Worm (Caenorhabditis elegans) whole organism, early embryonic: ENCODE data around the gene col-135.

Experiments
- B0310.2 ChIP-seq: sonication (generic microtip); optimal IDR thresholded peaks from 2 replicates; lab custom pipeline; 2016; ENCODE audit warnings: mild to moderate bottlenecking, missing genetic modification characterization, missing compliant biosample characterization
- F13C5.2 ChIP-seq: sonication (generic microtip); optimal IDR thresholded peaks from 2 replicates; lab custom pipeline; 2017; ENCODE audit warnings: mild to moderate bottlenecking, missing genetic modification characterization, inconsistent platforms, missing compliant biosample characterization
- aly-1 ChIP-seq: sonication (generic microtip); optimal IDR thresholded peaks from 2 replicates; lab custom pipeline; 2016; ENCODE audit warnings: missing genetic modification characterization, missing compliant biosample characterization
- ama-1 ChIP-seq: fragments of 150-350 bp; optimal IDR thresholded peaks from 2 replicates; lab custom pipeline; 2014
- ceh-13 ChIP-seq: fragments of 200-800 bp; sonication (Bioruptor generic); optimal IDR thresholded peaks from 2 replicates; lab custom pipeline; 2018; ENCODE audit warnings: mild to moderate bottlenecking, missing genetic modification characterization, missing compliant biosample characterization
- ceh-36 ChIP-seq: sonication (generic microtip); optimal IDR thresholded peaks from 2 replicates; lab custom pipeline; 2016; ENCODE audit warnings: missing genetic modification characterization, inconsistent platforms, missing compliant biosample characterization
- ets-7 ChIP-seq: sonication (generic microtip); optimal IDR thresholded peaks from 2 replicates; lab custom pipeline; 2016; ENCODE audit warnings: missing genotype, missing genetic modification characterization, missing compliant biosample characterization
- flt-1 ChIP-seq: fragments of 200-800 bp; sonication (Bioruptor generic); IDR thresholded peaks from 2 replicates; pipeline ENCODE4 v1.3.6; 2022; ENCODE audit warnings: missing genetic modification characterization, missing compliant biosample characterization
- hmbx-1 ChIP-seq: sonication (generic microtip); optimal IDR thresholded peaks from 2 replicates; lab custom pipeline; 2016; ENCODE audit warnings: mild to moderate bottlenecking, missing genetic modification characterization, missing compliant biosample characterization
- hmg-4 ChIP-seq: fragments of 200-800 bp; sonication (Bioruptor generic); optimal IDR thresholded peaks from 2 replicates; lab custom pipeline; 2018; ENCODE audit warnings: mild to moderate bottlenecking, missing genetic modification characterization, missing compliant biosample characterization
- hnd-1 ChIP-seq: sonication (generic microtip); optimal IDR thresholded peaks from 2 replicates; lab custom pipeline; 2016; ENCODE audit warnings: missing genetic modification characterization, missing compliant biosample characterization
- pes-1 ChIP-seq: fragments of 200-800 bp; sonication (Bioruptor generic); IDR thresholded peaks from 2 replicates; pipeline ENCODE4 v1.3.6; 2022; ENCODE audit warnings: missing genetic modification reagents, missing genetic modification characterization, missing compliant biosample characterization
- scrt-1 ChIP-seq: fragments of 200-800 bp; sonication (Bioruptor generic); IDR thresholded peaks from 2 replicates; pipeline ENCODE4 v1.3.6; 2022; ENCODE audit warnings: missing genetic modification characterization, missing compliant biosample characterization
- sea-1 ChIP-seq: fragments of 200-800 bp; sonication (Bioruptor generic); conservative IDR thresholded peaks from 2 replicates; pipeline ENCODE4 v1.3.6; 2022; ENCODE audit warnings: missing genetic modification characterization, missing compliant biosample characterization
- tbx-11 ChIP-seq: fragments of 200-800 bp; sonication (Bioruptor generic); IDR thresholded peaks from 2 replicates; pipeline ENCODE4 v1.3.6; 2022; ENCODE audit warnings: missing genetic modification characterization, missing compliant biosample characterization
- tbx-37 ChIP-seq: fragments of 200-800 bp; sonication (Bioruptor generic); conservative IDR thresholded peaks from 2 replicates; pipeline ENCODE4 v1.3.6; 2022; ENCODE audit warnings: missing genetic modification reagents, missing genetic modification characterization, missing compliant biosample characterization
- tra-4 ChIP-seq: sonication (generic microtip); optimal IDR thresholded peaks from 2 replicates; lab custom pipeline; 2017; ENCODE audit warnings: missing genetic modification characterization, missing compliant biosample characterization

The col-135 gene

DNA sequence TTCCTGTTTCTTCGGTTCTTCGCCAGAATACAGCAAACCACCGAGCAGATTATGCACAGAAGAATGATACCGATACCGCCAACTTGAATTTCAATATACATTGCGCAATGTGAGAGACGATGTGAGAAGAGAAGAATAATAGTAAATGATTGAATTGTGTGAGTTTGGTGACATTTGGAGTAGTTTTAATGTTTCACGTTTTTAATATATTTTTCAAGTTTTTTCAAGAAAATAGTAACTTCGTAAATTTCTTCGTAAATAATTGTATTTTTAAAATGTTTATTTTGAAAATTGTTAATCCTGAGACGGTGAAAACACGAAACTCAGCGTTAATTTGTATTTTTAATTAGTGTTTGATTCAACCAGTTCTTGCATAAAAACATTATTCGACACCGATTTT lies 18.5 kb downstream of the col-135 start, which contains the start of gene M199.134:
Gene M199.134 (minus strand): TSS at position 101 of the 400 bp plus-strand sequence.
- TF ChIP-seq ama-1 (lab: Kevin White, UChicago): no peak
- TF ChIP-seq ets-7 (tag; lab: Kevin White, UChicago): no peak

DNA sequence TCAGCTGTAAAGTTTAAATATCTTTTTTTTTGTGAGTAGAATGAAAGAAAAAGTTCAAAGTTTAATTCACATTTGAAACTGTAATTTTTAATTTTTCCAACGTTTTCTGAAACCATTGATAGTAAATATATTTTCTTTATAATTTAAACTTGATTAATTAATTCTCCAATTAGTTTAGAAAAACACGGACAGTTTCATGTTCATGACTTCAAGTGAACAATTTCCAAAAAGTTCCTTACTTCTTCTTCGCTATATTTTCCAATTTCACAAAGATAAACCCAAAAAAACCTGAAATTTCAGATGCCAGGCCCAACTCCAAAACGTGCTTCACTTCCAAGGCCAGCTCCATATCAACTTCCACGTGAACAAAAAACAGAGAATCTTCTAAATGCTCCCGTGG lies 23.1 kb downstream of the col-135 start, which contains the start of gene M199.2:
Gene M199.2 (plus strand): TSS at position 301 of the 400 bp plus-strand sequence.
- TF ChIP-seq hmg-4 (GFP tag; lab: Kevin White, UChicago) (no peak), hnd-1 (tag; lab: Kevin White, UChicago) (no peak), aly-1 (tag; lab: Kevin White, UChicago) (no peak), ceh-36 (no peak), tra-4 (no peak), hmbx-1 (no peak), sea-1 (GFP tag; lab: Robert Waterston, UW) (no peak), B0310.2 (tag; lab: Kevin White, UChicago) (no peak), ceh-13 (GFP tag; lab: Kevin White, UChicago) (no peak), pes-1 (GFP tag; lab: Robert Waterston, UW) (no peak), ama-1 (lab: Kevin White, UChicago) (no peak), F13C5.2 (tag; lab: Kevin White, UChicago) (no peak), tbx-37 (GFP tag; lab: Robert Waterston, UW) (no peak), tbx-11 (no peak), ets-7 (tag; lab: Kevin White, UChicago) (no peak)

DNA sequence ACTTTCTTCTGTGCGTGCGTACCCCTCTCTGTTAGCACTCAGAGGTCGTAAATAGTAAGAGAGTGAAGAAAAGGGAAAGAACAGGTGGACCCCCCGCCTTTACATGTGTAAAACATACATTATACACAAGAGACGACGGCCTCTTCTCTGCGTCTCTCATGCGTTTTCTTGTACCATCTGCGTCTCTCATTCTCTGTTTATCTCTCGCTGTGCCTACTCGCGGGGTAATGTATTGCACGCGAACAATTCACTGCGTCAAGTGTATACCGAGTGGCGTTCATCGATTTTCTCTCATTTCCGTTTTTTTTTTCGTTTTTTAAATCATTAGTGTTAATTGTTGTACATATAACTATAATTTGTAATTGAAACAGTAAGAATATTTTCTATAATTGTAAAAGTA lies 24.4 kb downstream of the col-135 start:
- no peak for TF ChIP-seq B0310.2 (tag; lab: Kevin White, UChicago)
- TF ChIP-seq ets-7 (tag; lab: Kevin White, UChicago): no peak
- no peak for TF ChIP-seq hnd-1 (tag; lab: Kevin White, UChicago)
- peak; percentile 31 for TF ChIP-seq F13C5.2 (tag; lab: Kevin White, UChicago)

DNA sequence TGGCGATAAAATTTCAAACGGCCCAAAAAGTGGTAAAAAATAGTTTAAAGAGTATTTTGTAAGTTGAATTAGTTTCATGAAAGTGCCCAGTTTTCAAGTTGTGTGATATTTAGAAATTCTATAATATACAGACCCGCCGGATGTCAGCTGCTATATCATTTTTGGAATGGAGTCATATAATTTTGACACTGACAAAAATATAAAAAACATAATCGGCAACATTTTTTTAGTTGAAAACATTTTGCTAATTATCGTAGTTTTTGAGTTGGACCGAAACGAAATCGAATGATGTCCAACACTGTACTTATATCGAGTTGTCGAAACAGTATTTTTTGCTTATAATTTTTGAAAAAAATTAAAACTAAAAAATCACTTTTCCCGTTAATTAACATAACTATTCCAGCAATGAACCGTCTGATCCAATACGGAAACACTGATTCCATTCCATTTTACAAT lies 28.3 kb downstream of the col-135 start, which contains the start of gene srt-44:
Gene srt-44 (plus strand): TSS at position 406 of the 456 bp plus-strand sequence.
- no peak for TF ChIP-seq hmg-4 (GFP tag; lab: Kevin White, UChicago)
- no peak for TF ChIP-seq B0310.2 (tag; lab: Kevin White, UChicago)
- TF ChIP-seq tbx-11: no peak
- no peak for TF ChIP-seq flt-1 (GFP tag; lab: Robert Waterston, UW)
- no peak for TF ChIP-seq ets-7 (tag; lab: Kevin White, UChicago)
- no peak for TF ChIP-seq pes-1 (GFP tag; lab: Robert Waterston, UW)
- TF ChIP-seq sea-1 (GFP tag; lab: Robert Waterston, UW): no peak
- TF ChIP-seq aly-1 (tag; lab: Kevin White, UChicago): no peak
- TF ChIP-seq F13C5.2 (tag; lab: Kevin White, UChicago): no peak
- TF ChIP-seq scrt-1 (GFP tag; lab: Robert Waterston, UW): no peak
- no peak for TF ChIP-seq tra-4
- no peak for TF ChIP-seq ceh-36

DNA sequence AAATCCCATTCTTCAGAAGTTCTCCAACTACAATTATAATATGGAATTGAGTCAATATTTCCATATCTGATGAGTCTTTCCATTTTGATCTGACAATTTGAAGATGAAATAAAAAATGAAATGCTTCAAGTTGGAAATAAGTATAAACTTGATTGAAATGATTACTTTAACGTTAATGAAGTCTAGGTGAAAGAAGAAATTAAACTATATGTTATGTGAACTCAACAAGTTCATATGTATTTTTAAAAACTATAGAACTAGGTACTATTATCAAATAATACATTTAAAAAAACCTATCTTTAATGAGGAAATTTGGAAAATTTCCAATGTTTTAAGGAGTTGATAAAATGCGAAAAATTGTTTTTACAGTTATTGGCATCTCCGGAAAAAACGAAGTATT lies 33.3 kb downstream of the col-135 start, which contains the start of gene srt-49:
Gene srt-49 (minus strand): TSS at position 101 of the 400 bp plus-strand sequence.
- TF ChIP-seq tbx-37 (GFP tag; lab: Robert Waterston, UW): no peak
- no peak for TF ChIP-seq sea-1 (GFP tag; lab: Robert Waterston, UW)
- no peak for TF ChIP-seq ceh-36
- TF ChIP-seq ama-1 (lab: Kevin White, UChicago): no peak
- no peak for TF ChIP-seq B0310.2 (tag; lab: Kevin White, UChicago)
- TF ChIP-seq hnd-1 (tag; lab: Kevin White, UChicago): no peak
- no peak for TF ChIP-seq tra-4
- no peak for TF ChIP-seq pes-1 (GFP tag; lab: Robert Waterston, UW)
- TF ChIP-seq scrt-1 (GFP tag; lab: Robert Waterston, UW): no peak
- no peak for TF ChIP-seq aly-1 (tag; lab: Kevin White, UChicago)
- TF ChIP-seq tbx-11: no peak
- TF ChIP-seq flt-1 (GFP tag; lab: Robert Waterston, UW): no peak
- no peak for TF ChIP-seq F13C5.2 (tag; lab: Kevin White, UChicago)
- no peak for TF ChIP-seq hmbx-1
- no peak for TF ChIP-seq hmg-4 (GFP tag; lab: Kevin White, UChicago)
- TF ChIP-seq ceh-13 (GFP tag; lab: Kevin White, UChicago): no peak
- no peak for TF ChIP-seq ets-7 (tag; lab: Kevin White, UChicago)
